Worm (Caenorhabditis elegans): Measurements from ENCODE around the gene R09F10.5.

- no peak for TF ChIP-seq hlh-4 (tag; optimal IDR thresholded peaks at IDR 0.05)
- TF ChIP-seq tbx-2 (tag; optimal IDR thresholded peaks at IDR 0.05): no peak
- no peak for TF ChIP-seq dsc-1 (tag; optimal IDR thresholded peaks at IDR 0.05)
- TF ChIP-seq nhr-11 (tag; optimal IDR thresholded peaks at IDR 0.05): no peak
- no peak for TF ChIP-seq lsy-2 (tag; optimal IDR thresholded peaks at IDR 0.05)
- TF ChIP-seq ama-1 (optimal IDR thresholded peaks at IDR 0.05): no peak
- TF ChIP-seq nhr-90 (tag; optimal IDR thresholded peaks at IDR 0.05; ENCODE audit: poor library complexity): no peak
- no peak for TF ChIP-seq nhr-47 (tag; optimal IDR thresholded peaks at IDR 0.05)
These were observed 4.7 kb downstream of the R09F10.5 start for ce11 chrX:8302803-8303202.
